Worm (Caenorhabditis elegans) whole organism, L1 larva: Measurements from ENCODE around the gene trap-4.

ENCODE experiments used
- C16A3.4 ChIP-seq: fragments of 150-350 bp; optimal IDR thresholded peaks from 2 replicates; lab custom pipeline; 2014; ENCODE audit warnings: missing biosample characterization, missing genetic modification characterization
- C34B4.2 ChIP-seq: sonication (generic microtip); optimal IDR thresholded peaks from 2 replicates; lab custom pipeline; 2017; ENCODE audit warnings: mild to moderate bottlenecking, missing genetic modification characterization, missing compliant biosample characterization
- F16B12.6 ChIP-seq: fragments of 150-350 bp; optimal IDR thresholded peaks from 2 replicates; lab custom pipeline; 2014; ENCODE audit warnings: missing biosample characterization, missing genetic modification characterization
- Y116A8C.19 ChIP-seq: sonication (generic microtip); optimal IDR thresholded peaks from 2 replicates; lab custom pipeline; 2016; ENCODE audit warnings: missing compliant biosample characterization, missing genetic modification characterization, borderline replicate concordance
- aha-1 ChIP-seq: fragments of 150-350 bp; optimal IDR thresholded peaks from 2 replicates; lab custom pipeline; 2014; ENCODE audit warnings: missing biosample characterization, missing genetic modification characterization
- ama-1 ChIP-seq: fragments of 150-350 bp; optimal IDR thresholded peaks from 2 replicates; lab custom pipeline; 2014
- ceh-63 ChIP-seq: fragments of 200-800 bp; sonication (Bioruptor generic); optimal IDR thresholded peaks from 2 replicates; lab custom pipeline; 2018; ENCODE audit warnings: mild to moderate bottlenecking, missing genetic modification characterization, missing compliant biosample characterization
- ceh-90 ChIP-seq: sonication (generic microtip); optimal IDR thresholded peaks from 2 replicates; lab custom pipeline; 2016; ENCODE audit warnings: missing genetic modification characterization, missing compliant biosample characterization
- dpl-1 ChIP-seq, 3 experiments: fragments of 150-350 bp in 2 of 3; sonication (generic microtip) in 1 of 3; optimal IDR thresholded peaks; 2 replicates each; lab custom pipeline; 2014 to 2017; ENCODE audit warnings: missing biosample characterization in 3 of 3, missing genetic modification characterization in 3 of 3, missing genetic modification reagents in 3 of 3
- efl-1 ChIP-seq, 4 experiments: fragments of 150-350 bp; optimal IDR thresholded peaks in 3 of 4; peaks in 1 of 4; 1 replicate in 1 of 4; 2 replicates in 3 of 4; lab custom pipeline; 2014; ENCODE audit warnings: missing biosample characterization in 2 of 4, missing genetic modification characterization in 2 of 4, missing genetic modification reagents in 2 of 4
- egl-13 ChIP-seq: sonication (generic microtip); optimal IDR thresholded peaks from 2 replicates; lab custom pipeline; 2016; ENCODE audit warnings: missing genotype, missing genetic modification reagents, missing genetic modification characterization, missing compliant biosample characterization
- elt-2 ChIP-seq: sonication (generic microtip); optimal IDR thresholded peaks from 2 replicates; lab custom pipeline; 2016; ENCODE audit warnings: missing genetic modification characterization, mild to moderate bottlenecking, inconsistent platforms, missing compliant biosample characterization, missing genetic modification reagents
- elt-3 ChIP-seq, 6 experiments: fragments of 150-350 bp in 1 of 6; sonication (generic microtip); optimal IDR thresholded peaks; 2 replicates each; lab custom pipeline; 2017 to 2018; ENCODE audit warnings: missing biosample characterization in 6 of 6, missing genetic modification characterization in 6 of 6, inconsistent platforms in 1 of 6
- fkh-4 ChIP-seq: sonication (generic microtip); optimal IDR thresholded peaks from 2 replicates; lab custom pipeline; 2016; ENCODE audit warnings: missing compliant biosample characterization, missing genetic modification characterization, borderline replicate concordance
- fkh-8 ChIP-seq: sonication (generic microtip); optimal IDR thresholded peaks from 2 replicates; lab custom pipeline; 2016; ENCODE audit warnings: mild to moderate bottlenecking, missing genetic modification characterization, missing compliant biosample characterization
- hlh-17 ChIP-seq: fragments of 200-800 bp; sonication (Bioruptor generic); optimal IDR thresholded peaks from 2 replicates; lab custom pipeline; 2018; ENCODE audit warnings: missing genetic modification characterization, mild to moderate bottlenecking, missing compliant biosample characterization, moderate library complexity, borderline replicate concordance
- hpl-2 ChIP-seq: fragments of 150-350 bp; optimal IDR thresholded peaks from 2 replicates; lab custom pipeline; 2014; ENCODE audit warnings: missing biosample characterization, missing genetic modification reagents, missing genetic modification characterization
- isw-1 ChIP-seq: fragments of 200-800 bp; sonication (Bioruptor generic); IDR thresholded peaks from 2 replicates; pipeline ENCODE4 v1.3.6; 2022; ENCODE audit warnings: missing genetic modification characterization, missing compliant biosample characterization
- jun-1 ChIP-seq: fragments of 150-350 bp; optimal IDR thresholded peaks from 2 replicates; lab custom pipeline; 2014; ENCODE audit warnings: missing biosample characterization, missing genetic modification reagents, missing genetic modification characterization
- lin-14 ChIP-seq: fragments of 200-800 bp; sonication (Bioruptor generic); optimal IDR thresholded peaks from 2 replicates; lab custom pipeline; 2018; ENCODE audit warnings: mild to moderate bottlenecking, missing genetic modification characterization, moderate library complexity, missing compliant biosample characterization
- lin-15B ChIP-seq: fragments of 150-350 bp; sonication (generic microtip); optimal IDR thresholded peaks from 3 replicates; lab custom pipeline; 2014; ENCODE audit warnings: missing biosample characterization, missing genetic modification characterization
- lin-39 ChIP-seq: fragments of 150-350 bp; optimal IDR thresholded peaks from 2 replicates; lab custom pipeline; 2014; ENCODE audit warnings: missing biosample characterization, missing genetic modification reagents, missing genetic modification characterization
- mab-9 ChIP-seq: fragments of 200-800 bp; sonication (Bioruptor generic); IDR thresholded peaks from 2 replicates; pipeline ENCODE4 v1.3.6; 2022; ENCODE audit warnings: missing genetic modification reagents, missing genetic modification characterization, missing compliant biosample characterization
- mdl-1 ChIP-seq, 2 experiments: fragments of 150-350 bp; optimal IDR thresholded peaks; 2 replicates each; lab custom pipeline; 2014 to 2017; ENCODE audit warnings: missing biosample characterization in 2 of 2, missing genetic modification characterization in 2 of 2, inconsistent platforms in 1 of 2
- nhr-11 ChIP-seq: fragments of 150-350 bp; optimal IDR thresholded peaks from 2 replicates; lab custom pipeline; 2014; ENCODE audit warnings: missing biosample characterization, missing genetic modification characterization
- nhr-19 ChIP-seq: fragments of 200-800 bp; sonication (Bioruptor generic); conservative IDR thresholded peaks from 2 replicates; pipeline ENCODE4 v1.3.6; 2022; ENCODE audit warnings: missing genetic modification characterization, missing compliant biosample characterization
- nhr-237 ChIP-seq: fragments of 150-350 bp; optimal IDR thresholded peaks from 2 replicates; lab custom pipeline; 2014; ENCODE audit warnings: missing biosample characterization, missing genetic modification characterization
- nhr-28 ChIP-seq: fragments of 150-350 bp; optimal IDR thresholded peaks from 2 replicates; lab custom pipeline; 2014; ENCODE audit warnings: missing biosample characterization, missing genetic modification characterization
- nhr-47 ChIP-seq: sonication (generic microtip); optimal IDR thresholded peaks from 2 replicates; lab custom pipeline; 2016; ENCODE audit warnings: mild to moderate bottlenecking, missing genetic modification characterization, moderate library complexity, missing compliant biosample characterization
- nhr-76 ChIP-seq: sonication (generic microtip); optimal IDR thresholded peaks from 2 replicates; lab custom pipeline; 2017; ENCODE audit warnings: missing biosample characterization, missing genetic modification characterization
- snpc-4 ChIP-seq: fragments of 150-350 bp; optimal IDR thresholded peaks from 2 replicates; lab custom pipeline; 2014; ENCODE audit warnings: missing biosample characterization, missing genetic modification characterization
- snu-23 ChIP-seq: sonication (generic microtip); optimal IDR thresholded peaks from 2 replicates; lab custom pipeline; 2016; ENCODE audit warnings: missing genetic modification characterization, missing compliant biosample characterization
- sptf-1 ChIP-seq: fragments of 150-350 bp; optimal IDR thresholded peaks from 2 replicates; lab custom pipeline; 2014; ENCODE audit warnings: missing biosample characterization, missing genetic modification characterization
- swsn-7 ChIP-seq: sonication (generic microtip); optimal IDR thresholded peaks from 2 replicates; lab custom pipeline; 2016; ENCODE audit warnings: missing genetic modification characterization, missing compliant biosample characterization
- tbx-2 ChIP-seq: sonication (generic microtip); optimal IDR thresholded peaks from 2 replicates; lab custom pipeline; 2016; ENCODE audit warnings: missing genetic modification characterization, missing compliant biosample characterization
- unc-130 ChIP-seq: fragments of 150-350 bp; optimal IDR thresholded peaks from 2 replicates; lab custom pipeline; 2017; ENCODE audit warnings: missing biosample characterization, missing genetic modification characterization, inconsistent platforms
- unc-30 ChIP-seq: sonication (generic microtip); optimal IDR thresholded peaks from 2 replicates; lab custom pipeline; 2017; ENCODE audit warnings: missing biosample characterization, missing genetic modification characterization
- unc-62 ChIP-seq: fragments of 150-350 bp; optimal IDR thresholded peaks from 2 replicates; lab custom pipeline; 2014; ENCODE audit warnings: missing biosample characterization, missing genetic modification reagents, missing genetic modification characterization
- unc-98 ChIP-seq: fragments of 200-800 bp; sonication (Bioruptor generic); IDR thresholded peaks from 2 replicates; pipeline ENCODE4 v1.3.6; 2022; ENCODE audit warnings: missing genetic modification characterization, missing compliant biosample characterization
- vab-15 ChIP-seq: sonication (generic microtip); optimal IDR thresholded peaks from 2 replicates; lab custom pipeline; 2017; ENCODE audit warnings: missing genotype, mild to moderate bottlenecking, missing genetic modification characterization, missing compliant biosample characterization
- xbp-1 ChIP-seq: sonication (generic microtip); optimal IDR thresholded peaks from 2 replicates; lab custom pipeline; 2016; ENCODE audit warnings: missing genetic modification characterization, missing compliant biosample characterization
- zag-1 ChIP-seq: fragments of 150-350 bp; optimal IDR thresholded peaks from 2 replicates; lab custom pipeline; 2014; ENCODE audit warnings: missing biosample characterization, missing genetic modification characterization

The trap-4 gene

DNA sequence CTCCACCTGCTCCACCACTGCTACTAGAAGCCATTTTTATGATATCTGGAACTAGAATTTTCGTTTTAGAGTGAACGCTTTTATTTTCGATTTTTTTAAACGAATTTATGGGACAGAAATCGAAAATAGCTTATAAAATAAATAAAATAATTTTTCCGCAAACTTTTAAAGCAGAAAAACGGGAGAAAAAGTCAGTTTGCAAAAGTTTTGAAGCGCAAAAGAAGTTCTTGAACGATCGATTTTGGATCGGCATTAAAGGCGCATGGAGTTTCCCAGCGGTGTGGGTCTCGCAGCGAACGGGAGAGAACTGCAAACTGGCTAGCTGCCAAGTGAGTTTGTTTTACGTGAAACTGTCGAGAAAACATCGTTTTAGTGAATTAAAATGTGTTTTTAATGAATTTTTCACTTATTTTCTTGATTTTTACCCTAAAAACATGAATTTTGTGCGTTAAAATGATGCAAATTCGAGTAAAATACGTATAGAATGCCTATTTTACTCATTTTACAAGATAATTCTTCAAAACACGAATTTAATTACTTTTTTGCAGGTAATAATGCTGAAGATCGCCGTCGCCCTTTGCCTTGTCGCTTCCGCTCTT, at the start of gene trap-4, which contains the start of gene ccf-1 (continued):
- TF ChIP-seq ceh-63 (GFP tag; lab: Kevin White, UChicago) (no peak), snpc-4 (peak; percentile 25), lin-15B (tag; lab: Kevin White, UChicago) (peak; percentile 16), hpl-2 (no peak), ceh-90 (tag; lab: Kevin White, UChicago) (no peak), xbp-1 (tag; lab: Kevin White, UChicago) (peak; percentile 40), ama-1 (lab: Kevin White, UChicago) (no peak), dpl-1 (GFP tag; optimal IDR thresholded peaks at IDR 0.05; lab: Kevin White, UChicago) (peak; percentile 51 to 72 (median 65)), unc-98 (no peak), nhr-11 (tag; lab: Kevin White, UChicago) (no peak), mdl-1 (tag; optimal IDR thresholded peaks at IDR 0.05; lab: Kevin White, UChicago) (no peak), C16A3.4 (tag; lab: Kevin White, UChicago) (peak; percentile 48), nhr-19 (GFP tag; lab: Robert Waterston, UW) (no peak; the same call in 1 of the 2 replicates), nhr-47 (tag; lab: Kevin White, UChicago) (peak; percentile 52), unc-62 (GFP tag; lab: Kevin White, UChicago) (no peak), lin-39 (tag; lab: Kevin White, UChicago) (no peak), sptf-1 (tag; lab: Kevin White, UChicago) (no peak), F16B12.6 (tag; lab: Kevin White, UChicago) (peak; percentile 49), tbx-2 (tag; lab: Kevin White, UChicago) (peak; percentile 32), fkh-4 (tag; lab: Kevin White, UChicago) (no peak), isw-1 (GFP tag; lab: Robert Waterston, UW) (peak; percentile 56), unc-130 (tag; lab: Kevin White, UChicago) (peak; percentile 13), lin-14 (GFP tag; lab: Kevin White, UChicago) (no peak), egl-13 (tag; lab: Kevin White, UChicago) (no peak), snu-23 (GFP tag; lab: Kevin White, UChicago) (peak; percentile 60), jun-1 (tag; lab: Kevin White, UChicago) (peak; percentile 29), aha-1 (tag; lab: Kevin White, UChicago) (no peak), unc-30 (no peak), elt-3 (tag; optimal IDR thresholded peaks at IDR 0.05; lab: Kevin White, UChicago) (peak in 2 of 6 experiments; percentile 26 to 48), C34B4.2 (tag; lab: Kevin White, UChicago) (no peak), swsn-7 (peak; percentile 6), hlh-17 (no peak)

DNA sequence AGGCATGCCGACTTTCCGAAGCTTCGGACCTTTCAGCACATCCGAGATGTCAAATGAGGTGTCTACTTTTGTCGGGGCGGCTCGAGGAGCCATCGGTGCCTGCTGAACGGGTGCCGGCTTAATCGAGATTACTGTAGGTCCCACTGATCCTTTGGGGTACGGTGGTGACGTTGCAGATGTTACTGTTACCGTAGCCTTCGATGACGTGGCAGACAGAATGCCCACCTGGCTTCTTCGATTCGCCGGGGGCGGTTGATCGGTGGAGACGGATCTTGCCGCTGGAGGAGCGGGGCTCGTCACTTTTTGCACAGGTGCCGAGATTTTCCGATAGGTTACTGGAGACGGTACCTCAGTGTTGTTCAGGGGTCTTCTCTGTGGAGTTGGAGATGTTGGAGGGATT, 48.9 kb upstream of the trap-4 start:
- no peak for TF ChIP-seq nhr-76 (tag; lab: Kevin White, UChicago)

DNA sequence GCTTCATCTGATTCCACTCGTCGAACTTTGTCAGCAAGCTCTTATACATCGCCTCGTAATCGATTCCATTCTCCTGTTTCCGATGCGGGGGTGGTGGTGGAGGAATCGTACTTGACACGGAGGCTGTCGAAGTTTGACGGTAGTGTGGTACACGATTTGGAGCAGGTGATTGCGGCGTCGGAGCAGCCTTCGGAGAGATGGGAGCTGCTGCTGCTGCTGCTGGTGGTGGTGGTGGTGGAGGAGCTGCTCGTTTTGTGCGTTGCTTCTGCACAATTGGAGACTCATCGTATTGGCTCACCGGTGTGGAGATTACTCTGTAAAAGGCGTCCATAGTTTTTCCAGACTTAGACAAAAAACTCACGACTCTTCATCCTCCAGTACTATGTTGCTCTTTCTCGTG, 46.3 kb upstream of the trap-4 start:
- TF ChIP-seq mdl-1 (tag; optimal IDR thresholded peaks at IDR 0.05; lab: Kevin White, UChicago) = no peak
- no peak for TF ChIP-seq efl-1 (optimal IDR thresholded peaks at IDR 0.05; lab: Kevin White, UChicago)
- peak in 1 of 2 experiments; percentile 33 for TF ChIP-seq efl-1 (GFP tag; optimal IDR thresholded peaks at IDR 0.05 in 1 of 2; lab: Kevin White, UChicago)

DNA sequence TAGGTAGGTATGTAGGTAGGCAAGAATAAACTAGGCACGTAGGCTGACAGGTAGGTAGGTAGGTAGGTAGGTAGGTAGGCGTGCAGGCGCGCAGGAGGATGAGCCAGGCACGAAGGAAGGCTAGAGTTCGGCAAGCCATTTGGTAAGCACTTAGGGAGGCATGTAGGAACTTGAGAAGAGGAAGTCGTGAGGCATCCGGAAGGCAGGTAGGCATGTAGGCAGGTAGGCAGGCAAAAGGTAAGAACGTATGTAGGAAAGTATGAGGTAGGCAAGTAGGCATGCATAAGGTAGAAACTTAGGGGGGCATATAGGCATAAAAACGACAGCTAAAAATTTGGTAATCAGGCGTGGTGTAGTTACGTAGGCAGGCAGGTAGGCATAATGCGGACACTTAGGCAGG, 44.4 kb upstream of the trap-4 start:
- no peak for TF ChIP-seq aha-1 (tag; lab: Kevin White, UChicago)
- TF ChIP-seq zag-1 (tag; lab: Kevin White, UChicago) = no peak
- TF ChIP-seq vab-15 (tag; lab: Kevin White, UChicago) = no peak
- no peak for TF ChIP-seq Y116A8C.19 (tag; lab: Kevin White, UChicago)
- TF ChIP-seq unc-98 = no peak
- TF ChIP-seq C34B4.2 (tag; lab: Kevin White, UChicago) = no peak
- no peak for TF ChIP-seq nhr-237 (tag; lab: Kevin White, UChicago)
- no peak for TF ChIP-seq fkh-8 (tag; lab: Kevin White, UChicago)
- TF ChIP-seq unc-130 (tag; lab: Kevin White, UChicago) = no peak
- TF ChIP-seq nhr-28 = no peak
- no peak for TF ChIP-seq mab-9 (GFP tag; lab: Robert Waterston, UW)
- TF ChIP-seq swsn-7 = no peak
- no peak for TF ChIP-seq ceh-90 (tag; lab: Kevin White, UChicago)
- TF ChIP-seq elt-2 = no peak
